Worm (Caenorhabditis elegans) whole organism, young adult: ENCODE measurements around the gene cyp-33D1.

ENCODE experiments used
- T07F8.4 ChIP-seq: sonication (generic microtip); optimal IDR thresholded peaks from 2 replicates; lab custom pipeline; 2016; ENCODE audit warnings: mild to moderate bottlenecking, missing genetic modification characterization, moderate library complexity, missing compliant biosample characterization
- ama-1 ChIP-seq, 3 experiments: fragments of 150-350 bp in 1 of 3; sonication (generic microtip) in 2 of 3; optimal IDR thresholded peaks; 2 replicates each; lab custom pipeline; 2014 to 2018; ENCODE audit warnings: missing biosample characterization in 2 of 3, missing genetic modification characterization in 2 of 3, missing genetic modification reagents in 2 of 3
- aptf-3 ChIP-seq: fragments of 200-800 bp; sonication (Bioruptor generic); IDR thresholded peaks from 2 replicates; pipeline ENCODE4 v1.3.6; 2022; ENCODE audit warnings: missing genetic modification characterization, missing compliant biosample characterization
- ceh-100 ChIP-seq: fragments of 200-800 bp; sonication (Bioruptor generic); IDR thresholded peaks from 2 replicates; pipeline ENCODE4 v1.3.6; 2022; ENCODE audit warnings: missing genetic modification reagents, missing genetic modification characterization, missing compliant biosample characterization
- hmg-20 ChIP-seq: fragments of 200-800 bp; sonication (Bioruptor generic); IDR thresholded peaks from 2 replicates; pipeline ENCODE4 v1.3.6; 2022; ENCODE audit warnings: missing genetic modification reagents, missing genetic modification characterization, missing compliant biosample characterization
- rpc-1 ChIP-seq, 2 experiments: fragments of 150-350 bp in 1 of 2; sonication (generic microtip) in 1 of 2; optimal IDR thresholded peaks; 2 replicates each; lab custom pipeline; 2014 to 2018; ENCODE audit warnings: missing biosample characterization in 1 of 2, missing genetic modification characterization in 1 of 2, missing genetic modification reagents in 1 of 2, missing genotype in 1 of 2
- snpc-4 ChIP-seq, 5 experiments: fragments of 150-350 bp in 1 of 5; sonication (generic microtip) in 4 of 5; optimal IDR thresholded peaks; 2 replicates each; lab custom pipeline; 2014 to 2018; ENCODE audit warnings: missing genetic modification characterization in 5 of 5, missing biosample characterization in 3 of 5, antibody characterized with exemption in 2 of 5, mild to moderate bottlenecking in 2 of 5, missing compliant biosample characterization in 2 of 5, missing genotype in 2 of 5, moderate library complexity in 2 of 5, missing genetic modification reagents in 1 of 5
- tbx-9 ChIP-seq: sonication (generic microtip); optimal IDR thresholded peaks from 2 replicates; lab custom pipeline; 2016; ENCODE audit warnings: borderline replicate concordance, missing genetic modification characterization, inconsistent platforms, missing compliant biosample characterization
- tlf-1 ChIP-seq: fragments of 200-800 bp; sonication (Bioruptor generic); optimal IDR thresholded peaks from 2 replicates; lab custom pipeline; 2018; ENCODE audit warnings: mild to moderate bottlenecking, missing genetic modification characterization, missing compliant biosample characterization

ce11 chrV:16148805-16149204 is 26.9 kb downstream of the cyp-33D1 start, which contains the start of gene F10A3.4:
- TF ChIP-seq aptf-3 (GFP tag; lab: Robert Waterston, UW), result no peak
- TF ChIP-seq hmg-20 (GFP tag; lab: Robert Waterston, UW), result no peak
- TF ChIP-seq tbx-9 (tag; lab: Kevin White, UChicago), result no peak
- TF ChIP-seq T07F8.4 (tag; lab: Kevin White, UChicago), result no peak
- no peak for TF ChIP-seq tlf-1 (GFP tag; lab: Kevin White, UChicago)
- no peak for TF ChIP-seq rpc-1 (optimal IDR thresholded peaks at IDR 0.05; lab: Kevin White, UChicago)
- no peak for TF ChIP-seq rpc-1 (tag; optimal IDR thresholded peaks at IDR 0.05; lab: Kevin White, UChicago)
- TF ChIP-seq ama-1 (optimal IDR thresholded peaks at IDR 0.05; lab: Kevin White, UChicago), result no peak
- no peak for TF ChIP-seq ama-1 (GFP tag; optimal IDR thresholded peaks at IDR 0.05; lab: Kevin White, UChicago)
- TF ChIP-seq ceh-100 (GFP tag; lab: Robert Waterston, UW), result no peak
- TF ChIP-seq snpc-4 (GFP tag; optimal IDR thresholded peaks at IDR 0.05; lab: Kevin White, UChicago), result no peak
- TF ChIP-seq snpc-4 (tag; optimal IDR thresholded peaks at IDR 0.05; lab: Kevin White, UChicago), result no peak
